Worm (Caenorhabditis elegans) whole organism, young adult: ENCODE results near the gene F08F3.6.

Experiments
- B0035.1 ChIP-seq: sonication (generic microtip); optimal IDR thresholded peaks from 2 replicates; lab custom pipeline; 2016; ENCODE audit warnings: missing genetic modification characterization, mild to moderate bottlenecking, missing compliant biosample characterization, missing genotype, missing genetic modification reagents
- F10E7.11 ChIP-seq: sonication (generic microtip); optimal IDR thresholded peaks from 2 replicates; lab custom pipeline; 2017; ENCODE audit warnings: mild to moderate bottlenecking, missing genetic modification characterization, moderate library complexity, missing compliant biosample characterization
- F52B5.7 ChIP-seq: sonication (generic microtip); optimal IDR thresholded peaks from 2 replicates; lab custom pipeline; 2016; ENCODE audit warnings: mild to moderate bottlenecking, missing genetic modification characterization, missing compliant biosample characterization
- F55B11.4 ChIP-seq: sonication (generic microtip); optimal IDR thresholded peaks from 2 replicates; lab custom pipeline; 2016; ENCODE audit warnings: missing compliant biosample characterization, missing genetic modification characterization, borderline replicate concordance; ENCODE audit not compliant: insufficient read depth
- F57C9.4 ChIP-seq: sonication (generic microtip); optimal IDR thresholded peaks from 2 replicates; lab custom pipeline; 2017; ENCODE audit warnings: mild to moderate bottlenecking, missing genetic modification characterization, missing compliant biosample characterization
- K11D2.4 ChIP-seq: fragments of 200-800 bp; sonication (Bioruptor generic); IDR thresholded peaks from 2 replicates; pipeline ENCODE4 v1.3.6; 2022; ENCODE audit warnings: missing genetic modification reagents, missing genetic modification characterization, missing compliant biosample characterization
- Y53G8AR.9 ChIP-seq: fragments of 200-800 bp; sonication (Bioruptor generic); conservative IDR thresholded peaks from 2 replicates; pipeline ENCODE4 v1.3.6; 2022; ENCODE audit warnings: missing genetic modification reagents, missing genetic modification characterization, missing compliant biosample characterization
- ZK185.1 ChIP-seq: sonication (generic microtip); optimal IDR thresholded peaks from 2 replicates; lab custom pipeline; 2016; ENCODE audit warnings: mild to moderate bottlenecking, missing genetic modification characterization, missing compliant biosample characterization; ENCODE audit not compliant: poor library complexity, severe bottlenecking
- athp-1 ChIP-seq: sonication (generic microtip); optimal IDR thresholded peaks from 2 replicates; lab custom pipeline; 2017; ENCODE audit warnings: mild to moderate bottlenecking, missing genetic modification characterization, missing compliant biosample characterization
- bed-2 ChIP-seq: fragments of 200-800 bp; sonication (Bioruptor generic); IDR thresholded peaks from 2 replicates; pipeline ENCODE4 v1.3.6; 2022; ENCODE audit warnings: missing genetic modification reagents, missing genetic modification characterization, missing compliant biosample characterization
- ceh-100 ChIP-seq: fragments of 200-800 bp; sonication (Bioruptor generic); IDR thresholded peaks from 2 replicates; pipeline ENCODE4 v1.3.6; 2022; ENCODE audit warnings: missing genetic modification reagents, missing genetic modification characterization, missing compliant biosample characterization
- ceh-40 ChIP-seq: fragments of 200-800 bp; sonication (Bioruptor generic); IDR thresholded peaks from 2 replicates; pipeline ENCODE4 v1.3.6; 2022; ENCODE audit warnings: missing genetic modification characterization, missing compliant biosample characterization
- ceh-91 ChIP-seq: fragments of 200-800 bp; sonication (Bioruptor generic); IDR thresholded peaks from 2 replicates; pipeline ENCODE4 v1.3.6; 2022; ENCODE audit warnings: missing genetic modification reagents, missing genetic modification characterization, missing compliant biosample characterization
- dpff-1 ChIP-seq: sonication (generic microtip); optimal IDR thresholded peaks from 2 replicates; lab custom pipeline; 2017; ENCODE audit warnings: mild to moderate bottlenecking, missing genetic modification characterization, missing compliant biosample characterization
- fkh-3 ChIP-seq: sonication (generic microtip); optimal IDR thresholded peaks from 2 replicates; lab custom pipeline; 2016; ENCODE audit warnings: mild to moderate bottlenecking, missing genetic modification characterization, missing compliant biosample characterization
- gei-17 ChIP-seq: fragments of 200-800 bp; sonication (Bioruptor generic); optimal IDR thresholded peaks from 2 replicates; lab custom pipeline; 2018; ENCODE audit warnings: mild to moderate bottlenecking, missing genetic modification characterization, missing compliant biosample characterization
- hmg-20 ChIP-seq: fragments of 200-800 bp; sonication (Bioruptor generic); IDR thresholded peaks from 2 replicates; pipeline ENCODE4 v1.3.6; 2022; ENCODE audit warnings: missing genetic modification reagents, missing genetic modification characterization, missing compliant biosample characterization
- hsf-1 ChIP-seq: fragments of 200-800 bp; sonication (Bioruptor generic); IDR thresholded peaks from 2 replicates; pipeline ENCODE4 v1.3.6; 2022; ENCODE audit warnings: missing genetic modification reagents, missing genetic modification characterization, missing compliant biosample characterization
- lag-1 ChIP-seq: fragments of 200-800 bp; sonication (Bioruptor generic); IDR thresholded peaks from 2 replicates; pipeline ENCODE4 v1.3.6; 2022; ENCODE audit warnings: missing genetic modification reagents, missing genetic modification characterization, missing compliant biosample characterization
- lin-54 ChIP-seq: fragments of 200-800 bp; sonication (Bioruptor generic); optimal IDR thresholded peaks from 2 replicates; lab custom pipeline; 2018; ENCODE audit warnings: mild to moderate bottlenecking, missing genetic modification characterization, missing compliant biosample characterization
- lsl-1 ChIP-seq: fragments of 200-800 bp; sonication (Bioruptor generic); optimal IDR thresholded peaks from 2 replicates; lab custom pipeline; 2018; ENCODE audit warnings: mild to moderate bottlenecking, missing genetic modification characterization, moderate library complexity, missing compliant biosample characterization
- lsy-27 ChIP-seq: sonication (generic microtip); optimal IDR thresholded peaks from 2 replicates; lab custom pipeline; 2017; ENCODE audit warnings: missing genetic modification characterization, mild to moderate bottlenecking, missing compliant biosample characterization, antibody characterized with exemption, missing genotype, borderline replicate concordance; ENCODE audit not compliant: insufficient read depth
- mel-28 ChIP-seq: sonication (generic microtip); optimal IDR thresholded peaks from 2 replicates; lab custom pipeline; 2016; ENCODE audit warnings: borderline replicate concordance, mild to moderate bottlenecking, missing genetic modification characterization, missing compliant biosample characterization
- nhr-179 ChIP-seq: sonication (generic microtip); optimal IDR thresholded peaks from 2 replicates; lab custom pipeline; 2016; ENCODE audit warnings: mild to moderate bottlenecking, missing genetic modification characterization, missing compliant biosample characterization
- nhr-27 ChIP-seq: fragments of 200-800 bp; sonication (Bioruptor generic); optimal IDR thresholded peaks from 2 replicates; lab custom pipeline; 2018; ENCODE audit warnings: mild to moderate bottlenecking, missing genetic modification characterization, moderate library complexity, missing compliant biosample characterization
- nhr-90 ChIP-seq: sonication (generic microtip); optimal IDR thresholded peaks from 2 replicates; lab custom pipeline; 2016; ENCODE audit warnings: missing genotype, mild to moderate bottlenecking, missing genetic modification characterization, missing compliant biosample characterization
- rec-8 ChIP-seq, 2 experiments: sonication (generic microtip); optimal IDR thresholded peaks; 2 replicates each; lab custom pipeline; 2016; ENCODE audit warnings: mild to moderate bottlenecking in 2 of 2, missing genetic modification characterization in 2 of 2, missing genetic modification reagents in 2 of 2, missing genotype in 2 of 2, missing biosample characterization in 1 of 2, missing compliant biosample characterization in 1 of 2, moderate library complexity in 1 of 2
- snpc-1.3 ChIP-seq: sonication (generic microtip); optimal IDR thresholded peaks from 2 replicates; lab custom pipeline; 2017; ENCODE audit warnings: missing genetic modification characterization, mild to moderate bottlenecking, missing compliant biosample characterization, antibody characterized with exemption, moderate library complexity, missing genotype, missing genetic modification reagents; ENCODE audit not compliant: insufficient read depth
- tbx-9 ChIP-seq: sonication (generic microtip); optimal IDR thresholded peaks from 2 replicates; lab custom pipeline; 2016; ENCODE audit warnings: borderline replicate concordance, missing genetic modification characterization, inconsistent platforms, missing compliant biosample characterization
- unc-62 ChIP-seq: fragments of 150-350 bp; optimal IDR thresholded peaks from 2 replicates; lab custom pipeline; 2014; ENCODE audit warnings: missing biosample characterization, missing genetic modification reagents, missing genetic modification characterization
- ztf-18 ChIP-seq: sonication (generic microtip); optimal IDR thresholded peaks from 2 replicates; lab custom pipeline; 2016; ENCODE audit warnings: missing genotype, mild to moderate bottlenecking, missing genetic modification characterization, missing compliant biosample characterization
- ztf-22 ChIP-seq: fragments of 200-800 bp; sonication (Bioruptor generic); optimal IDR thresholded peaks from 2 replicates; lab custom pipeline; 2018; ENCODE audit warnings: mild to moderate bottlenecking, missing genetic modification characterization, moderate library complexity, missing compliant biosample characterization
- ztf-28 ChIP-seq: fragments of 200-800 bp; sonication (Bioruptor generic); IDR thresholded peaks from 2 replicates; pipeline ENCODE4 v1.3.6; 2022; ENCODE audit warnings: missing genetic modification reagents, missing genetic modification characterization, missing compliant biosample characterization

F08F3.6 gene

ce11 chrV:5454955-5455354 is 35.1 kb upstream of the F08F3.6 start:
- TF ChIP-seq bed-2 (GFP tag; lab: Robert Waterston, UW), result no peak
- TF ChIP-seq F55B11.4, result no peak
- TF ChIP-seq snpc-1.3 (tag; lab: Kevin White, UChicago), result no peak
- no peak for TF ChIP-seq F10E7.11 (tag; lab: Kevin White, UChicago)
- no peak for TF ChIP-seq hmg-20 (GFP tag; lab: Robert Waterston, UW)
- no peak for TF ChIP-seq ceh-40
- TF ChIP-seq B0035.1 (tag; lab: Kevin White, UChicago), result no peak
- no peak for TF ChIP-seq ztf-28 (GFP tag; lab: Robert Waterston, UW)
- TF ChIP-seq rec-8 (tag; optimal IDR thresholded peaks at IDR 0.05; lab: Kevin White, UChicago), result no peak
- no peak for TF ChIP-seq dpff-1
- TF ChIP-seq unc-62 (GFP tag; lab: Kevin White, UChicago), result no peak

ce11 chrV:5453615-5454014 is 33.7 kb upstream of the F08F3.6 start, which contains the start of gene glc-3:
Gene glc-3, minus strand, starts transcription at chrV:5453715.
- TF ChIP-seq ztf-22 (GFP tag; lab: Kevin White, UChicago) (no peak), hsf-1 (GFP tag; lab: Robert Waterston, UW) (no peak), gei-17 (no peak), lsy-27 (tag; lab: Kevin White, UChicago) (no peak), F10E7.11 (tag; lab: Kevin White, UChicago) (no peak), mel-28 (tag; lab: Kevin White, UChicago) (no peak), ceh-91 (GFP tag; lab: Robert Waterston, UW) (no peak), Y53G8AR.9 (GFP tag; lab: Robert Waterston, UW) (no peak)

- TF ChIP-seq nhr-179 (no peak), hmg-20 (GFP tag; lab: Robert Waterston, UW) (no peak), fkh-3 (tag; lab: Kevin White, UChicago) (no peak), ZK185.1 (tag; lab: Kevin White, UChicago) (no peak), ztf-18 (tag; lab: Kevin White, UChicago) (no peak), ceh-100 (GFP tag; lab: Robert Waterston, UW) (no peak), lsl-1 (GFP tag; lab: Kevin White, UChicago) (no peak), tbx-9 (tag; lab: Kevin White, UChicago) (no peak)
- TF ChIP-seq, all 124 proteins: peak for 0
Measured at ce11 chrV:5450742-5451141, 30.9 kb upstream of the F08F3.6 start.

ce11 chrV:5447057-5447456 is 27.2 kb upstream of the F08F3.6 start:
- TF ChIP-seq F52B5.7 (tag; lab: Kevin White, UChicago), result no peak
- no peak for TF ChIP-seq snpc-1.3 (tag; lab: Kevin White, UChicago)
- no peak for TF ChIP-seq lag-1 (GFP tag; lab: Robert Waterston, UW)
- no peak for TF ChIP-seq ceh-91 (GFP tag; lab: Robert Waterston, UW)
- TF ChIP-seq K11D2.4 (GFP tag; lab: Robert Waterston, UW), result no peak
- no peak for TF ChIP-seq ZK185.1 (tag; lab: Kevin White, UChicago)
- no peak for TF ChIP-seq F57C9.4 (tag; lab: Kevin White, UChicago)
- TF ChIP-seq athp-1, result no peak
- no peak for TF ChIP-seq dpff-1

ce11 chrV:5445839-5446238 is 26.0 kb upstream of the F08F3.6 start, which contains the start of gene F08F3.1:
Gene F08F3.1, plus strand, starts transcription at chrV:5446139.
- TF ChIP-seq dpff-1 (no peak), nhr-27 (no peak), lin-54 (GFP tag; lab: Kevin White, UChicago) (no peak), unc-62 (GFP tag; lab: Kevin White, UChicago) (no peak), nhr-90 (tag; lab: Kevin White, UChicago) (no peak)
